Fruit fly (Drosophila melanogaster) whole organism, embryonic: ENCODE measurements around the gene Mst89B.
A peak's percentile ranks its signal among the peaks of the same experiment; 100 is the strongest.

Source experiments
- CG11560 ChIP-seq: fragments of 200-800 bp; sonication (Bioruptor generic); IDR thresholded peaks from 3 replicates; pipeline ENCODE4 v1.3.6; 2022; ENCODE audit warnings: missing biosample characterization, missing genetic modification characterization
- CG12071 ChIP-seq: fragments of 200-800 bp; sonication (Bioruptor generic); optimal IDR thresholded peaks from 3 replicates; lab custom pipeline; 2018; ENCODE audit warnings: missing biosample characterization, mild to moderate bottlenecking, missing genetic modification characterization
- CG12155 ChIP-seq: fragments of 200-800 bp; sonication (Bioruptor generic); optimal IDR thresholded peaks from 3 replicates; lab custom pipeline; 2016; ENCODE audit warnings: missing biosample characterization, missing genetic modification characterization
- CG12219 ChIP-seq: fragments of 200-800 bp; sonication (Bioruptor generic); optimal IDR thresholded peaks from 3 replicates; lab custom pipeline; 2018; ENCODE audit warnings: missing biosample characterization, mild to moderate bottlenecking, missing genetic modification characterization
- CG12744 ChIP-seq: fragments of 200-800 bp; sonication (Bioruptor generic); optimal IDR thresholded peaks from 2 replicates; lab custom pipeline; 2016; ENCODE audit warnings: missing biosample characterization, missing genetic modification characterization
- CG13296 ChIP-seq: fragments of 200-800 bp; sonication (Bioruptor generic); optimal IDR thresholded peaks from 3 replicates; lab custom pipeline; 2018; ENCODE audit warnings: missing biosample characterization, mild to moderate bottlenecking, missing genetic modification characterization
- CG17361 ChIP-seq: fragments of 200-800 bp; sonication (Bioruptor generic); IDR thresholded peaks from 3 replicates; pipeline ENCODE4 v1.3.6; 2022; ENCODE audit warnings: missing biosample characterization, missing genetic modification characterization
- CG18011 ChIP-seq: fragments of 200-800 bp; sonication (Bioruptor generic); optimal IDR thresholded peaks from 2 replicates; lab custom pipeline; 2017; ENCODE audit warnings: missing biosample characterization, missing genetic modification characterization, mild to moderate bottlenecking, moderate library complexity, missing genotype
- CG2129 ChIP-seq: fragments of 200-800 bp; sonication (Bioruptor generic); IDR thresholded peaks from 2 replicates; pipeline ENCODE4 v1.3.6; 2022; ENCODE audit warnings: missing biosample characterization, missing genetic modification characterization; ENCODE audit not compliant: partially characterized antibody
- CG30020 ChIP-seq: fragments of 200-800 bp; optimal IDR thresholded peaks from 2 replicates; lab custom pipeline; 2019; ENCODE audit warnings: missing biosample characterization, mild to moderate bottlenecking, missing genetic modification characterization, moderate library complexity
- CG3065 ChIP-seq: fragments of 200-800 bp; sonication (Bioruptor generic); optimal IDR thresholded peaks from 2 replicates; lab custom pipeline; 2016; ENCODE audit warnings: missing biosample characterization, missing genetic modification characterization
- CG32532 ChIP-seq: fragments of 200-800 bp; sonication (Bioruptor generic); IDR thresholded peaks from 2 replicates; pipeline ENCODE4 v1.3.6; 2022; ENCODE audit warnings: missing biosample characterization, missing genetic modification characterization
- CG3726 ChIP-seq: fragments of 200-800 bp; sonication (Bioruptor generic); IDR thresholded peaks from 3 replicates; pipeline ENCODE4, ENCODE4 v1.3.6; 2022; ENCODE audit warnings: missing biosample characterization, missing genetic modification characterization
- CG3847 ChIP-seq: fragments of 200-800 bp; sonication (Bioruptor generic); IDR thresholded peaks from 2 replicates; pipeline ENCODE4 v1.3.6; 2022; ENCODE audit warnings: missing biosample characterization, missing genetic modification characterization
- CG4360 ChIP-seq: fragments of 200-800 bp; sonication (Bioruptor generic); IDR thresholded peaks from 2 replicates; pipeline ENCODE4 v1.3.6; 2022; ENCODE audit warnings: missing biosample characterization, missing genetic modification characterization
- CG4404 ChIP-seq: fragments of 200-800 bp; sonication (Bioruptor generic); IDR thresholded peaks from 2 replicates; pipeline ENCODE4 v1.3.6; 2022; ENCODE audit warnings: missing biosample characterization, missing genetic modification characterization
- CG4730 ChIP-seq: fragments of 200-800 bp; sonication (Bioruptor generic); IDR thresholded peaks from 2 replicates; pipeline ENCODE4 v1.3.6; 2022; ENCODE audit warnings: missing biosample characterization, missing genetic modification characterization
- CG4854 ChIP-seq: fragments of 200-800 bp; sonication (Bioruptor generic); optimal IDR thresholded peaks from 2 replicates; lab custom pipeline; 2016; ENCODE audit warnings: missing biosample characterization, missing genetic modification characterization, inconsistent platforms
- CG6689 ChIP-seq: fragments of 200-800 bp; sonication (Bioruptor generic); IDR thresholded peaks from 2 replicates; pipeline ENCODE4 v1.3.6; 2022; ENCODE audit warnings: missing biosample characterization, missing genetic modification characterization
- CG6813 ChIP-seq: fragments of 200-800 bp; sonication (Bioruptor generic); optimal IDR thresholded peaks from 2 replicates; lab custom pipeline; 2017; ENCODE audit warnings: missing biosample characterization, missing genetic modification characterization, mild to moderate bottlenecking, moderate library complexity, missing genetic modification reagents
- CG6854 ChIP-seq: fragments of 200-800 bp; sonication (Bioruptor generic); optimal IDR thresholded peaks from 3 replicates; lab custom pipeline; 2017; ENCODE audit warnings: missing biosample characterization, mild to moderate bottlenecking, missing genetic modification characterization
- CG7372 ChIP-seq: fragments of 200-800 bp; sonication (Bioruptor generic); IDR thresholded peaks from 2 replicates; pipeline ENCODE4 v1.3.6; 2022; ENCODE audit warnings: missing biosample characterization, missing genetic modification characterization
- Dbx ChIP-seq: fragments of 200-800 bp; sonication (Bioruptor generic); IDR thresholded peaks from 3 replicates; pipeline ENCODE4 v1.3.6; 2022; ENCODE audit warnings: missing biosample characterization, missing genetic modification characterization
- E2f2 ChIP-seq: fragments of 200-800 bp; sonication (Bioruptor generic); IDR thresholded peaks from 2 replicates; pipeline ENCODE4 v1.3.6; 2022; ENCODE audit warnings: missing biosample characterization, missing genetic modification characterization
- ERR ChIP-seq: fragments of 200-800 bp; sonication (Bioruptor generic); optimal IDR thresholded peaks from 2 replicates; lab custom pipeline; 2016; ENCODE audit warnings: missing biosample characterization, missing genetic modification characterization
- Kr ChIP-seq: fragments of 200-800 bp; sonication (Bioruptor generic); optimal IDR thresholded peaks from 2 replicates; lab custom pipeline; 2017; ENCODE audit warnings: missing biosample characterization, mild to moderate bottlenecking, missing genetic modification characterization
- MTF-1 ChIP-seq: fragments of 200-800 bp; sonication (Bioruptor generic); optimal IDR thresholded peaks from 2 replicates; lab custom pipeline; 2018; ENCODE audit warnings: missing biosample characterization, mild to moderate bottlenecking, missing genetic modification characterization, borderline replicate concordance
- Med ChIP-seq: fragments of 200-800 bp; sonication (Bioruptor generic); peaks from one replicate; lab custom pipeline; 2016; ENCODE audit warnings: missing biosample characterization, missing genetic modification characterization, mild to moderate bottlenecking, inconsistent platforms, moderate library complexity
- Meics ChIP-seq: fragments of 200-800 bp; sonication (Bioruptor generic); optimal IDR thresholded peaks from 2 replicates; lab custom pipeline; 2017; ENCODE audit warnings: missing biosample characterization, mild to moderate bottlenecking, missing genetic modification characterization
- Mrtf ChIP-seq: fragments of 200-800 bp; sonication (Bioruptor generic); IDR thresholded peaks from 3 replicates; pipeline ENCODE4 v1.3.6; 2022; ENCODE audit warnings: missing biosample characterization, missing genetic modification characterization
- NC2α ChIP-seq: fragments of 200-800 bp; sonication (Bioruptor generic); optimal IDR thresholded peaks from 2 replicates; lab custom pipeline; 2016; ENCODE audit warnings: missing biosample characterization, missing genetic modification characterization
- PHDP ChIP-seq: fragments of 200-800 bp; sonication (Bioruptor generic); optimal IDR thresholded peaks from 3 replicates; lab custom pipeline; 2018; ENCODE audit warnings: missing biosample characterization, mild to moderate bottlenecking, missing genetic modification characterization, moderate library complexity
- Pdp1 ChIP-seq, 2 experiments: fragments of 200-800 bp; sonication (Bioruptor generic); optimal IDR thresholded peaks; 3 replicates each; lab custom pipeline; 2016; ENCODE audit warnings: missing biosample characterization in 2 of 2, missing genetic modification characterization in 2 of 2, mild to moderate bottlenecking in 1 of 2, moderate library complexity in 1 of 2
- Stat92E ChIP-seq, 3 experiments: fragments of >200 bp in 2 of 3; fragments of 200-800 bp in 1 of 3; sonication (Bioruptor generic) in 1 of 3; optimal IDR thresholded peaks; 2 replicates each; lab custom pipeline; 2017 to 2019; ENCODE audit warnings: missing biosample characterization in 3 of 3, missing genetic modification characterization in 3 of 3, mild to moderate bottlenecking in 1 of 3, moderate library complexity in 1 of 3
- Vsx1 ChIP-seq: fragments of 200-800 bp; sonication (Bioruptor generic); optimal IDR thresholded peaks from 2 replicates; lab custom pipeline; 2017; ENCODE audit warnings: missing biosample characterization, mild to moderate bottlenecking, missing genetic modification characterization, missing genetic modification reagents
- ci ChIP-seq: fragments of 200-800 bp; sonication (Bioruptor generic); IDR thresholded peaks from 3 replicates; pipeline ENCODE4 v1.3.6; 2022; ENCODE audit warnings: missing biosample characterization, missing genetic modification characterization
- cwo ChIP-seq: fragments of 200-800 bp; sonication (Bioruptor generic); optimal IDR thresholded peaks from 3 replicates; lab custom pipeline; 2017; ENCODE audit warnings: missing biosample characterization, missing genetic modification characterization, mild to moderate bottlenecking, moderate library complexity, missing genetic modification reagents
- dan ChIP-seq: fragments of 200-800 bp; sonication (Bioruptor generic); IDR thresholded peaks from 2 replicates; pipeline ENCODE4 v1.3.6; 2022; ENCODE audit warnings: missing biosample characterization, missing genetic modification characterization
- disco-r ChIP-seq: fragments of 200-800 bp; sonication (Bioruptor generic); optimal IDR thresholded peaks from 2 replicates; lab custom pipeline; 2016; ENCODE audit warnings: missing biosample characterization, missing genetic modification characterization
- en ChIP-seq: fragments of 200-800 bp; sonication (Bioruptor generic); optimal IDR thresholded peaks from 2 replicates; lab custom pipeline; 2016; ENCODE audit warnings: missing biosample characterization, missing genetic modification characterization
- exex ChIP-seq: fragments of 200-800 bp; sonication (Bioruptor generic); optimal IDR thresholded peaks from 4 replicates; lab custom pipeline; 2018; ENCODE audit warnings: missing biosample characterization, mild to moderate bottlenecking, missing genetic modification characterization, moderate library complexity
- fd64A ChIP-seq: fragments of 200-800 bp; sonication (Bioruptor generic); optimal IDR thresholded peaks from 3 replicates; lab custom pipeline; 2018; ENCODE audit warnings: missing biosample characterization, mild to moderate bottlenecking, missing genetic modification characterization
- fu2 ChIP-seq: fragments of 200-800 bp; sonication (Bioruptor generic); optimal IDR thresholded peaks from 2 replicates; lab custom pipeline; 2016; ENCODE audit warnings: missing biosample characterization, missing genetic modification characterization
- gce ChIP-seq: fragments of 200-800 bp; sonication (Bioruptor generic); IDR thresholded peaks from 3 replicates; pipeline ENCODE4 v1.3.6; 2022; ENCODE audit warnings: missing biosample characterization, missing genetic modification characterization
- grau ChIP-seq: fragments of 200-800 bp; optimal IDR thresholded peaks from 3 replicates; lab custom pipeline; 2019; ENCODE audit warnings: missing biosample characterization, mild to moderate bottlenecking, missing genetic modification characterization, moderate library complexity
- ham ChIP-seq: fragments of 200-800 bp; sonication (Bioruptor generic); IDR thresholded peaks from 2 replicates; pipeline ENCODE4 v1.3.6; 2022; ENCODE audit warnings: missing biosample characterization, missing genetic modification characterization
- inv ChIP-seq: fragments of 200-800 bp; sonication (Bioruptor generic); IDR thresholded peaks from 2 replicates; pipeline ENCODE4 v1.3.6; 2022; ENCODE audit warnings: missing biosample characterization, missing genetic modification characterization; ENCODE audit not compliant: partially characterized antibody
- klu ChIP-seq: fragments of 200-800 bp; sonication (Bioruptor generic); IDR thresholded peaks from 2 replicates; pipeline ENCODE4 v1.3.6; 2022; ENCODE audit warnings: missing biosample characterization, missing genetic modification characterization
- run ChIP-seq: fragments of 200-800 bp; sonication (Bioruptor generic); optimal IDR thresholded peaks from 3 replicates; lab custom pipeline; 2018; ENCODE audit warnings: missing biosample characterization, mild to moderate bottlenecking, missing genetic modification characterization
- tio ChIP-seq: fragments of 200-800 bp; sonication (Bioruptor generic); optimal IDR thresholded peaks from 2 replicates; lab custom pipeline; 2017; ENCODE audit warnings: missing biosample characterization, missing genetic modification characterization, inconsistent platforms

Mst89B gene

DNA sequence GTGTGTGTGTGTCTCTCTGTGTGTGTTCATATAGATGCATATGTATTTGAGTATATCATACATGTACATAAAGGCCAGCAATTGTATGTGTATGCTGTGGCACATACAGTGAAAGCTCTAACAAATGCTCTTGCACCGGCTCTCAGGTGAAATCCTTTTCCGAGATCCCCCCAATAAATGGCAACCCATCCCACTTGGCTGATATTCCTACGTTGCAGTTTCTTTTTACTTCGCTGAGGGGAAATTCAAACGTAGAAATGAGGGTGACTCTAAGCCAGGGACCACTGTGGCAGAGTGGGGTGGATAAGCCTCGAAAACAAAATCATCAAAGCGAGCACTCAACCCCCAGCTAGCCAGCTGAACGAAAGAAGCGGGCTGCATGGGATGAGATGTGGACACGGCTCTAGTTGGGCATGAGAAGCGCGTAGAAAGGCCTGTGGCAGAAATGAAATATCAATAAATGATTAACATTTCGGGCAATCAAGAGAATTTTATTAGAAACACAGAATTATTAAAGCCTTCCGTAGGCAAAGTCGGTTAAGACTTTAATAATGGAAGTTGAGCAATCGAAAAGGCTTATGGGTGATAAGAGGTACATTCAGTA lies 44.4 kb upstream of the Mst89B start (continued):
- TF ChIP-seq en (peak; percentile 99), CG12071 (GFP tag; lab: Kevin White, UChicago) (peak; percentile 100), CG17361 (GFP tag; lab: Robert Waterston, UW) (peak; percentile 86), grau (peak; percentile 100), CG12155 (GFP tag; lab: Kevin White, UChicago) (peak; percentile 98), E2f2 (peak; percentile 92), CG3726 (GFP tag; lab: Robert Waterston, UW) (peak; percentile 99), klu (GFP tag; lab: Robert Waterston, UW) (peak; percentile 97), Meics (GFP tag; lab: Kevin White, UChicago) (peak; percentile 98), inv (GFP tag; lab: Robert Waterston, UW) (no peak), fd64A (peak; percentile 100), CG30020 (tag; lab: Kevin White, UChicago) (peak; percentile 75), CG11560 (tag; lab: Robert Waterston, UW) (peak; percentile 95), Pdp1 (GFP tag; optimal IDR thresholded peaks at IDR 0.05; lab: Kevin White, UChicago) (peak; percentile 99 to 100), CG4854 (peak; percentile 99), Mrtf (GFP tag; lab: Robert Waterston, UW) (peak; percentile 100), tio (GFP tag; lab: Kevin White, UChicago) (peak; percentile 97), CG2129 (GFP tag; lab: Robert Waterston, UW) (no peak), cwo (GFP tag; lab: Kevin White, UChicago) (peak; percentile 98), CG13296 (GFP tag; lab: Kevin White, UChicago) (peak; percentile 97), CG3847 (peak; percentile 99), run (tag; lab: Kevin White, UChicago) (peak; percentile 99), CG4360 (GFP tag; lab: Robert Waterston, UW) (peak; percentile 95), ci (GFP tag; lab: Robert Waterston, UW) (peak; percentile 100), Med (peak; percentile 100), dan (GFP tag; lab: Robert Waterston, UW) (peak; percentile 99), fu2 (GFP tag; lab: Kevin White, UChicago) (peak; percentile 99), PHDP (tag; lab: Kevin White, UChicago) (peak; percentile 99), CG7372 (GFP tag; lab: Robert Waterston, UW) (peak; percentile 99), CG4404 (GFP tag; lab: Robert Waterston, UW) (peak; percentile 99), MTF-1 (GFP tag; lab: Kevin White, UChicago) (peak; percentile 99), gce (GFP tag; lab: Robert Waterston, UW) (peak; percentile 99), CG3065 (GFP tag; lab: Kevin White, UChicago) (peak; percentile 99), CG6854 (GFP tag; lab: Kevin White, UChicago) (peak; percentile 97), Dbx (GFP tag; lab: Robert Waterston, UW) (peak; percentile 99), ham (GFP tag; lab: Robert Waterston, UW) (peak; percentile 98), CG4730 (GFP tag; lab: Robert Waterston, UW) (peak; percentile 100), CG32532 (GFP tag; lab: Robert Waterston, UW) (peak; percentile 99), Kr (GFP tag; lab: Kevin White, UChicago) (peak; percentile 61), CG12219 (GFP tag; lab: Kevin White, UChicago) (peak; percentile 99), CG12744 (GFP tag; lab: Kevin White, UChicago) (peak; percentile 98), NC2α (GFP tag; lab: Kevin White, UChicago) (peak; percentile 99), CG6813 (GFP tag; lab: Kevin White, UChicago) (peak; percentile 98), exex (tag; lab: Kevin White, UChicago) (peak; percentile 94), Vsx1 (GFP tag; lab: Kevin White, UChicago) (peak; percentile 93), CG6689 (peak; percentile 99), CG18011 (GFP tag; lab: Kevin White, UChicago) (peak; percentile 89), Stat92E (GFP tag; optimal IDR thresholded peaks at IDR 0.05; lab: Kevin White, UChicago) (peak in 1 of 3 experiments; percentile 96), ERR (peak; percentile 99), disco-r (GFP tag; lab: Kevin White, UChicago) (peak; percentile 99)
